Worm (Caenorhabditis elegans): ENCODE measurements around the gene C09B9.7.

DNA sequence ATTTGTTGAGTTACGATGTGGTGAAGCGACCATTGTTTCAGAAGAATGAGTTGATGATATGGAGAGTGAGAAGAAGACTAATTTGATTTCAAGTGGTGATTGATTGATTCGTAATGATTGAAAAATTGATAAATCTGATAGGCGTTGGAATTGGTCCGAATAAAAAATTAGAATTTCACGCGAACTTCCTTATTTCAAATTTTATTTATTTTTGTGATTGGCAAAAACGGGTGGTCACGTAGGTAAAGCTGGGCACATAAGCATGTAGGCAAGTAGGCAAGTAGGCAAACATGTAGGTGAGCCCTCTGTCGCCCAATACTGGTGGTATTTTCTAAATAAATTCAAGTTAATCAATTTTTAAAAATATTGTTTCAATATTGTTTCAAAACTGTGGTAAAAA is 27.6 kb downstream of the C09B9.7 start, which contains the start of gene C09B9.4:
- no peak for TF ChIP-seq dao-5 (tag; optimal IDR thresholded peaks at IDR 0.05)
- no peak for TF ChIP-seq him-1 (tag; optimal IDR thresholded peaks at IDR 0.05)
